Fruit fly (Drosophila melanogaster) whole organism, embryonic: ENCODE measurements around the gene CG14282.

Experiments
- Abd-B ChIP-seq: fragments of 200-800 bp; sonication (Bioruptor generic); optimal IDR thresholded peaks from 2 replicates; lab custom pipeline; 2018; ENCODE audit warnings: missing biosample characterization, mild to moderate bottlenecking, missing genetic modification characterization, moderate library complexity
- Ada2b ChIP-seq: fragments of 200-800 bp; sonication (Bioruptor generic); IDR thresholded peaks from 2 replicates; pipeline ENCODE4 v1.3.6; 2022; ENCODE audit warnings: missing biosample characterization, missing genetic modification characterization
- Aef1 ChIP-seq: fragments of 200-800 bp; sonication (Bioruptor generic); IDR thresholded peaks from 3 replicates; pipeline ENCODE4 v1.3.6; 2022; ENCODE audit warnings: missing biosample characterization, missing genetic modification characterization
- Atf6 ChIP-seq: fragments of 200-800 bp; sonication (Bioruptor generic); IDR thresholded peaks from 2 replicates; pipeline ENCODE4 v1.3.6; 2022; ENCODE audit warnings: missing biosample characterization, missing genetic modification characterization
- CG10321 ChIP-seq: fragments of 200-800 bp; sonication (Bioruptor generic); IDR thresholded peaks from 2 replicates; pipeline ENCODE4 v1.3.6; 2022; ENCODE audit warnings: missing biosample characterization, missing genetic modification characterization
- CG10543 ChIP-seq: fragments of 200-800 bp; sonication (Bioruptor generic); optimal IDR thresholded peaks from 3 replicates; lab custom pipeline; 2017; ENCODE audit warnings: missing biosample characterization, mild to moderate bottlenecking, missing genetic modification characterization, moderate library complexity
- CG12744 ChIP-seq: fragments of 200-800 bp; sonication (Bioruptor generic); optimal IDR thresholded peaks from 2 replicates; lab custom pipeline; 2016; ENCODE audit warnings: missing biosample characterization, missing genetic modification characterization
- CG14441 ChIP-seq: fragments of 200-800 bp; sonication (Bioruptor generic); IDR thresholded peaks from 2 replicates; pipeline ENCODE4 v1.3.6; 2022; ENCODE audit warnings: missing biosample characterization, missing genetic modification characterization
- CG15479 ChIP-seq: fragments of 200-800 bp; sonication (Bioruptor generic); optimal IDR thresholded peaks from 3 replicates; lab custom pipeline; 2019; ENCODE audit warnings: missing biosample characterization, mild to moderate bottlenecking, missing genetic modification characterization, moderate library complexity
- CG16779 ChIP-seq: fragments of 200-800 bp; sonication (Bioruptor generic); IDR thresholded peaks from 2 replicates; pipeline ENCODE4 v1.3.6; 2022; ENCODE audit warnings: missing biosample characterization, missing genetic modification characterization
- CG2129 ChIP-seq: fragments of 200-800 bp; sonication (Bioruptor generic); IDR thresholded peaks from 2 replicates; pipeline ENCODE4 v1.3.6; 2022; ENCODE audit warnings: missing biosample characterization, missing genetic modification characterization; ENCODE audit not compliant: partially characterized antibody
- CG31388 ChIP-seq: fragments of 200-800 bp; sonication (Bioruptor generic); optimal IDR thresholded peaks from 2 replicates; lab custom pipeline; 2016; ENCODE audit warnings: missing biosample characterization, missing genetic modification characterization
- CG32772 ChIP-seq: fragments of 200-800 bp; sonication (Bioruptor generic); IDR thresholded peaks from 2 replicates; pipeline ENCODE4 v1.3.6; 2022; ENCODE audit warnings: missing biosample characterization, missing genetic modification characterization
- CG34422 ChIP-seq: fragments of 200-800 bp; sonication (Bioruptor generic); IDR thresholded peaks from 3 replicates; pipeline ENCODE4 v1.3.6; 2022; ENCODE audit warnings: missing biosample characterization, missing genetic modification characterization
- CG42726 ChIP-seq: fragments of 200-800 bp; sonication (Bioruptor generic); IDR thresholded peaks from 2 replicates; pipeline ENCODE4 v1.3.6; 2022; ENCODE audit warnings: missing biosample characterization, missing genetic modification characterization; ENCODE audit not compliant: partially characterized antibody
- CG4328 ChIP-seq: fragments of 200-800 bp; sonication (Bioruptor generic); optimal IDR thresholded peaks from 3 replicates; lab custom pipeline; 2017; ENCODE audit warnings: missing biosample characterization, missing genetic modification reagents, missing genetic modification characterization
- CG6689 ChIP-seq: fragments of 200-800 bp; sonication (Bioruptor generic); IDR thresholded peaks from 2 replicates; pipeline ENCODE4 v1.3.6; 2022; ENCODE audit warnings: missing biosample characterization, missing genetic modification characterization
- CG7271 ChIP-seq: fragments of 200-800 bp; sonication (Bioruptor generic); optimal IDR thresholded peaks from 2 replicates; lab custom pipeline; 2018; ENCODE audit warnings: missing biosample characterization, mild to moderate bottlenecking, missing genetic modification characterization, moderate library complexity
- CG7963 ChIP-seq: fragments of 200-800 bp; sonication (Bioruptor generic); IDR thresholded peaks from 3 replicates; pipeline ENCODE4 v1.3.6; 2022; ENCODE audit warnings: missing biosample characterization, missing genetic modification characterization; ENCODE audit not compliant: partially characterized antibody
- CkIIα-i1 ChIP-seq: fragments of 200-800 bp; sonication (Bioruptor generic); IDR thresholded peaks from 2 replicates; pipeline ENCODE4 v1.3.6; 2022; ENCODE audit warnings: missing biosample characterization, missing genetic modification characterization
- D19A ChIP-seq: fragments of 200-800 bp; optimal IDR thresholded peaks from 3 replicates; lab custom pipeline; 2019; ENCODE audit warnings: missing biosample characterization, mild to moderate bottlenecking, missing genetic modification characterization, moderate library complexity
- Ets65A ChIP-seq: fragments of 200-800 bp; sonication (Bioruptor generic); peaks from one replicate; lab custom pipeline; 2016; ENCODE audit warnings: missing biosample characterization, missing genetic modification characterization
- Fer1 ChIP-seq: fragments of 200-800 bp; sonication (Bioruptor generic); optimal IDR thresholded peaks from 2 replicates; lab custom pipeline; 2017; ENCODE audit warnings: missing biosample characterization, mild to moderate bottlenecking, missing genetic modification characterization
- Gsc ChIP-seq: fragments of 200-800 bp; sonication (Bioruptor generic); IDR thresholded peaks from 2 replicates; pipeline ENCODE4 v1.3.6; 2022; ENCODE audit warnings: missing biosample characterization, missing genetic modification characterization
- Hr78 ChIP-seq, 2 experiments: fragments of 200-800 bp in 1 of 2; fragments of >200 bp in 1 of 2; sonication (Bioruptor generic) in 1 of 2; optimal IDR thresholded peaks; 2 replicates each; lab custom pipeline; 2017 to 2019; ENCODE audit warnings: missing biosample characterization in 2 of 2, missing genetic modification characterization in 2 of 2, mild to moderate bottlenecking in 1 of 2, moderate library complexity in 1 of 2
- Neu2 ChIP-seq: fragments of 200-800 bp; sonication (Bioruptor generic); optimal IDR thresholded peaks from 3 replicates; lab custom pipeline; 2016; ENCODE audit warnings: missing biosample characterization, missing genetic modification characterization, borderline replicate concordance
- Oli ChIP-seq: fragments of 200-800 bp; sonication (Bioruptor generic); optimal IDR thresholded peaks from 2 replicates; lab custom pipeline; 2018; ENCODE audit warnings: missing biosample characterization, mild to moderate bottlenecking, missing genetic modification characterization, moderate library complexity
- Optix ChIP-seq: fragments of 200-800 bp; sonication (Bioruptor generic); IDR thresholded peaks from 3 replicates; pipeline ENCODE4 v1.3.6; 2022; ENCODE audit warnings: missing biosample characterization, missing genetic modification characterization
- Trl ChIP-seq, 3 experiments: fragments of >200 bp in 2 of 3; fragments of 200-800 bp in 1 of 3; sonication (Bioruptor generic) in 1 of 3; optimal IDR thresholded peaks; 2 replicates in 1 of 3; 3 replicates in 2 of 3; lab custom pipeline; 2016 to 2017; ENCODE audit warnings: missing biosample characterization in 1 of 3, missing genetic modification characterization in 1 of 3
- ash1 ChIP-seq: fragments of 200-800 bp; sonication (Bioruptor generic); optimal IDR thresholded peaks from 2 replicates; lab custom pipeline; 2018; ENCODE audit warnings: missing biosample characterization, mild to moderate bottlenecking, missing genetic modification characterization
- chn ChIP-seq: fragments of 200-800 bp; sonication (Bioruptor generic); optimal IDR thresholded peaks from 2 replicates; lab custom pipeline; 2016; ENCODE audit warnings: missing biosample characterization, missing genetic modification characterization
- crol ChIP-seq: fragments of 200-800 bp; sonication (Bioruptor generic); IDR thresholded peaks from 2 replicates; pipeline ENCODE4 v1.3.6; 2022; ENCODE audit warnings: missing biosample characterization, missing genetic modification characterization
- dmrt11E ChIP-seq: fragments of 200-800 bp; sonication (Bioruptor generic); optimal IDR thresholded peaks from 3 replicates; lab custom pipeline; 2018; ENCODE audit warnings: missing biosample characterization, mild to moderate bottlenecking, missing genetic modification characterization, moderate library complexity
- ems ChIP-seq: fragments of 200-800 bp; sonication (Bioruptor generic); optimal IDR thresholded peaks from 3 replicates; lab custom pipeline; 2016; ENCODE audit warnings: missing biosample characterization, missing genetic modification characterization
- fd64A ChIP-seq: fragments of 200-800 bp; sonication (Bioruptor generic); optimal IDR thresholded peaks from 3 replicates; lab custom pipeline; 2018; ENCODE audit warnings: missing biosample characterization, mild to moderate bottlenecking, missing genetic modification characterization
- gsb ChIP-seq: fragments of 200-800 bp; sonication (Bioruptor generic); IDR thresholded peaks from 2 replicates; pipeline ENCODE4 v1.3.6; 2022; ENCODE audit warnings: missing biosample characterization, missing genetic modification characterization
- gsb-n ChIP-seq: fragments of 200-800 bp; sonication (Bioruptor generic); optimal IDR thresholded peaks from 3 replicates; lab custom pipeline; 2018; ENCODE audit warnings: missing biosample characterization, mild to moderate bottlenecking, missing genetic modification characterization
- hb ChIP-seq: fragments of 200-800 bp; sonication (Bioruptor generic); IDR thresholded peaks from 3 replicates; pipeline ENCODE4 v1.3.6; 2022; ENCODE audit warnings: missing biosample characterization, missing genetic modification characterization; ENCODE audit not compliant: partially characterized antibody
- kay ChIP-seq: fragments of 200-800 bp; sonication (Bioruptor generic); optimal IDR thresholded peaks from 2 replicates; lab custom pipeline; 2016; ENCODE audit warnings: missing biosample characterization, missing genetic modification characterization
- lola ChIP-seq, 3 experiments: fragments of >200 bp in 2 of 3; fragments of 200-800 bp in 1 of 3; sonication (Bioruptor generic) in 1 of 3; optimal IDR thresholded peaks; 2 replicates each; lab custom pipeline; 2017 to 2019; ENCODE audit warnings: missing biosample characterization in 3 of 3, missing genetic modification characterization in 3 of 3, mild to moderate bottlenecking in 1 of 3, moderate library complexity in 1 of 3
- mam ChIP-seq: fragments of 200-800 bp; sonication (Bioruptor generic); optimal IDR thresholded peaks from 3 replicates; lab custom pipeline; 2016; ENCODE audit warnings: missing biosample characterization, missing genetic modification characterization
- nerfin-1 ChIP-seq: fragments of 200-800 bp; sonication (Bioruptor generic); optimal IDR thresholded peaks from 3 replicates; lab custom pipeline; 2019; ENCODE audit warnings: missing biosample characterization, mild to moderate bottlenecking, missing genetic modification characterization, moderate library complexity
- odd ChIP-seq: fragments of 200-800 bp; sonication (Bioruptor generic); optimal IDR thresholded peaks from 2 replicates; lab custom pipeline; 2017; ENCODE audit warnings: missing biosample characterization, mild to moderate bottlenecking, missing genetic modification characterization
- phol ChIP-seq: fragments of 200-800 bp; sonication (Bioruptor generic); optimal IDR thresholded peaks from 3 replicates; lab custom pipeline; 2018; ENCODE audit warnings: missing biosample characterization, mild to moderate bottlenecking, missing genetic modification characterization, moderate library complexity
- psq ChIP-seq: fragments of 200-800 bp; sonication (Bioruptor generic); optimal IDR thresholded peaks from 2 replicates; lab custom pipeline; 2017; ENCODE audit warnings: missing biosample characterization, missing genetic modification characterization
- run ChIP-seq: fragments of 200-800 bp; sonication (Bioruptor generic); optimal IDR thresholded peaks from 3 replicates; lab custom pipeline; 2018; ENCODE audit warnings: missing biosample characterization, mild to moderate bottlenecking, missing genetic modification characterization
- schlank ChIP-seq: fragments of 200-800 bp; sonication (Bioruptor generic); optimal IDR thresholded peaks from 2 replicates; lab custom pipeline; 2018; ENCODE audit warnings: missing biosample characterization, mild to moderate bottlenecking, missing genetic modification characterization
- slbo ChIP-seq: fragments of 200-800 bp; sonication (Bioruptor generic); IDR thresholded peaks from 2 replicates; pipeline ENCODE4 v1.3.6; 2022; ENCODE audit warnings: missing biosample characterization, missing genetic modification characterization
- slou ChIP-seq: fragments of 200-800 bp; sonication (Bioruptor generic); optimal IDR thresholded peaks from 3 replicates; lab custom pipeline; 2016; ENCODE audit warnings: missing biosample characterization, missing genetic modification characterization
- sob ChIP-seq: fragments of 200-800 bp; sonication (Bioruptor generic); IDR thresholded peaks from 2 replicates; pipeline ENCODE4 v1.3.6; 2022; ENCODE audit warnings: missing biosample characterization, missing genetic modification characterization
- wdn ChIP-seq: fragments of 200-800 bp; sonication (Bioruptor generic); IDR thresholded peaks from 2 replicates; pipeline ENCODE4 v1.3.6; 2022; ENCODE audit warnings: missing biosample characterization, missing genetic modification characterization

The CG14282 gene

dm6 chr3R:19225446-19225955, 48.7 kb downstream of the CG14282 start (continued):
- no peak for TF ChIP-seq CG2129 (GFP tag; lab: Robert Waterston, UW)
- TF ChIP-seq CG32772 (GFP tag; lab: Robert Waterston, UW): no peak
- TF ChIP-seq Gsc: no peak
- TF ChIP-seq chn (GFP tag; lab: Kevin White, UChicago): peak; percentile 8
- peak; percentile 84 to 95 for TF ChIP-seq Trl (optimal IDR thresholded peaks at IDR 0.05; lab: Kevin White, UChicago)
- TF ChIP-seq Trl (GFP tag; optimal IDR thresholded peaks at IDR 0.05; lab: Kevin White, UChicago): no peak
- TF ChIP-seq schlank (tag; lab: Kevin White, UChicago): no peak
- no peak for TF ChIP-seq Ets65A (GFP tag; lab: Kevin White, UChicago)
- TF ChIP-seq ash1: no peak
- TF ChIP-seq phol (tag; lab: Kevin White, UChicago): no peak
- TF ChIP-seq odd (GFP tag; lab: Kevin White, UChicago): peak; percentile 8
- TF ChIP-seq Atf6 (GFP tag; lab: Robert Waterston, UW): no peak
- TF ChIP-seq CG6689: 0 out of 2 replicates have a peak, but pooled peaks have one; percentile 21
- no peak for TF ChIP-seq psq (GFP tag; lab: Kevin White, UChicago)
- TF ChIP-seq D19A (tag; lab: Kevin White, UChicago): no peak
- TF ChIP-seq CkIIα-i1 (GFP tag; lab: Robert Waterston, UW): no peak
- TF ChIP-seq Abd-B: no peak
- no peak for TF ChIP-seq Ada2b (GFP tag; lab: Robert Waterston, UW)
- TF ChIP-seq CG7271 (tag; lab: Kevin White, UChicago): no peak
- no peak for TF ChIP-seq fd64A (GFP tag; lab: Kevin White, UChicago)
- TF ChIP-seq CG7963 (GFP tag; lab: Robert Waterston, UW): no peak
- peak; percentile 36 for TF ChIP-seq Aef1 (GFP tag; lab: Robert Waterston, UW)
- no peak for TF ChIP-seq CG14441 (GFP tag; lab: Robert Waterston, UW)
- TF ChIP-seq CG16779 (GFP tag; lab: Robert Waterston, UW): no peak
- no peak for TF ChIP-seq CG4328
- no peak for TF ChIP-seq CG12744 (GFP tag; lab: Kevin White, UChicago)
- TF ChIP-seq CG10543 (GFP tag; lab: Kevin White, UChicago): no peak
- TF ChIP-seq sob: no peak
- TF ChIP-seq lola (GFP tag; optimal IDR thresholded peaks at IDR 0.05; lab: Kevin White, UChicago): no peak
- no peak for TF ChIP-seq Oli (tag; lab: Kevin White, UChicago)
- TF ChIP-seq run (tag; lab: Kevin White, UChicago): no peak
- TF ChIP-seq Optix: no peak
- TF ChIP-seq Hr78 (GFP tag; optimal IDR thresholded peaks at IDR 0.05; lab: Kevin White, UChicago): peak in 1 of 2 experiments; percentile 6
- no peak for TF ChIP-seq gsb
- no peak for TF ChIP-seq ems
- no peak for TF ChIP-seq hb
- no peak for TF ChIP-seq slou (GFP tag; lab: Kevin White, UChicago)
- TF ChIP-seq CG15479 (GFP tag; lab: Kevin White, UChicago): no peak
- TF ChIP-seq CG31388 (GFP tag; lab: Kevin White, UChicago): no peak
- TF ChIP-seq nerfin-1: peak; percentile 0
- TF ChIP-seq CG42726 (GFP tag; lab: Robert Waterston, UW): no peak
- TF ChIP-seq Fer1: no peak
- no peak for TF ChIP-seq gsb-n (tag; lab: Kevin White, UChicago)
- TF ChIP-seq kay (GFP tag; lab: Kevin White, UChicago): peak; percentile 72
- TF ChIP-seq dmrt11E: no peak
- TF ChIP-seq crol (GFP tag; lab: Robert Waterston, UW): peak; percentile 95
- TF ChIP-seq mam: no peak
- TF ChIP-seq CG10321 (GFP tag; lab: Robert Waterston, UW): no peak
- no peak for TF ChIP-seq slbo (GFP tag; lab: Robert Waterston, UW)
- no peak for TF ChIP-seq wdn (GFP tag; lab: Robert Waterston, UW)
- TF ChIP-seq CG34422 (GFP tag; lab: Robert Waterston, UW): peak; percentile 63; the same call in 1 of the 3 replicates
- no peak for TF ChIP-seq Neu2 (GFP tag; lab: Kevin White, UChicago)
